Worm (Caenorhabditis elegans): ENCODE measurements around the gene fbxa-169.

Gene fbxa-169

DNA sequence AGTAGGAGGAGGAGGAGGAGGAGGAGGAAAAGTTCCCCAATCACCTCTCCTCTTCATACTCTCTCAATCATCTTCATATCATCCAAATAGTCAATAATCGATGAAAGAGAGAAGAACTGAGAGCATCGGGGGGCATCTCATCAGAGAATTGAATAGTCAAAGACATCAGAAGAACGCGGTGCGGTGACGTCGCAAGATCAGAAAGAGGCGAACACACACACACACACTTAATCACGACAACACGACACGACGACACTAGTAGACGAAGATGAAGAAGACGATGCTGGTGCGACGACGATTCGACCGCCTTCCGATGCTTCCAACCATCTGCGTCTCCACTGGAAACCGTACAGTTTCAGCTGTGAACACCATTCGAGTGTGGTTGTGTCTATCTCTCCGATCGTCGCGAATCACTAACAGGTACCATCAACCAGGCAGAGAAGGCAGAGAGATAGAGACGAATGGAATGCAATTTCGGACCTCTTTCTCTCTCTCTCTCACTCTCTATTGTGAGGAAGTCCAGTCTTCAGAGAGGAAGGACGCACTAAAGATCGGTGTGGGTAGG is 30.3 kb downstream of the fbxa-169 start:
- peak; percentile 29 for TF ChIP-seq lin-40 (tag; optimal IDR thresholded peaks at IDR 0.05)
- TF ChIP-seq snpc-3.4 (tag; optimal IDR thresholded peaks at IDR 0.05) = no peak
- TF ChIP-seq sptf-2 (GFP tag; optimal IDR thresholded peaks at IDR 0.05) = no peak
- TF ChIP-seq pbrm-1 (GFP tag; IDR thresholded peaks at IDR 0.05) = no peak
- no peak for TF ChIP-seq madf-6 (GFP tag; IDR thresholded peaks at IDR 0.05)
- peak; percentile 22; the same call in 1 of the 2 replicates for TF ChIP-seq hmg-1.2 (GFP tag; IDR thresholded peaks at IDR 0.05)
- 0 out of 2 replicates have a peak, but pooled peaks have one; percentile 12 for TF ChIP-seq C06A6.2 (GFP tag; conservative IDR thresholded peaks at IDR 0.05)
- 0 out of 2 replicates have a peak, but pooled peaks have one; percentile 29 for TF ChIP-seq lin-26 (GFP tag; IDR thresholded peaks at IDR 0.05)
- no peak for TF ChIP-seq B0261.1 (tag; optimal IDR thresholded peaks at IDR 0.05)
- peak; percentile 66 for TF ChIP-seq ztf-26 (tag; optimal IDR thresholded peaks at IDR 0.05)
- no peak for TF ChIP-seq lag-1 (GFP tag; IDR thresholded peaks at IDR 0.05)
- peak; percentile 15; the same call in 1 of the 2 replicates for TF ChIP-seq zfh-2 (GFP tag; conservative IDR thresholded peaks at IDR 0.05)
- no peak for TF ChIP-seq D2030.7 (GFP tag; IDR thresholded peaks at IDR 0.05)
- TF ChIP-seq somi-1 (GFP tag; optimal IDR thresholded peaks at IDR 0.05) = peak; percentile 40

ce11 chrII:13679775-13680320 is 31.5 kb downstream of the fbxa-169 start:
- TF ChIP-seq athp-1 (tag; optimal IDR thresholded peaks at IDR 0.05) (no peak), T26A5.8 (tag; optimal IDR thresholded peaks at IDR 0.05) (no peak), lin-40 (tag; optimal IDR thresholded peaks at IDR 0.05) (peak; percentile 33), K11D2.4 (GFP tag; IDR thresholded peaks at IDR 0.05) (no peak), aptf-3 (GFP tag; IDR thresholded peaks at IDR 0.05) (no peak), F33H1.4 (GFP tag; IDR thresholded peaks at IDR 0.05) (no peak), lin-35 (GFP tag; optimal IDR thresholded peaks at IDR 0.05) (no peak), ets-4 (GFP tag; optimal IDR thresholded peaks at IDR 0.05) (no peak), Y79H2A.3 (GFP tag; conservative IDR thresholded peaks at IDR 0.05) (no peak), ztf-26 (tag; optimal IDR thresholded peaks at IDR 0.05) (peak; percentile 24)

- TF ChIP-seq snpc-3.4 (tag; optimal IDR thresholded peaks at IDR 0.05) (no peak), somi-1 (GFP tag; optimal IDR thresholded peaks at IDR 0.05) (peak; percentile 21), zim-3 (tag; optimal IDR thresholded peaks at IDR 0.05) (no peak), mel-28 (tag; optimal IDR thresholded peaks at IDR 0.05; ENCODE audit: borderline replicate concordance) (no peak), ceh-40 (GFP tag; IDR thresholded peaks at IDR 0.05) (no peak), Y67H2A.10 (GFP tag; conservative IDR thresholded peaks at IDR 0.05) (no peak), lin-26 (GFP tag; IDR thresholded peaks at IDR 0.05) (0 out of 2 replicates have a peak, but pooled peaks have one; percentile 41), ceh-27 (GFP tag; optimal IDR thresholded peaks at IDR 0.05) (peak; percentile 7), lin-40 (tag; optimal IDR thresholded peaks at IDR 0.05) (peak; percentile 49), ztf-26 (tag; optimal IDR thresholded peaks at IDR 0.05) (peak; percentile 40), egl-44 (GFP tag; IDR thresholded peaks at IDR 0.05) (no peak), nhr-120 (GFP tag; IDR thresholded peaks at IDR 0.05) (no peak), B0336.3 (GFP tag; IDR thresholded peaks at IDR 0.05) (no peak), ztf-22 (GFP tag; optimal IDR thresholded peaks at IDR 0.05) (no peak), cebp-2 (GFP tag; IDR thresholded peaks at IDR 0.05) (no peak), C17E4.6 (GFP tag; IDR thresholded peaks at IDR 0.05) (no peak), K12H6.12 (tag; optimal IDR thresholded peaks at IDR 0.05) (no peak), ccch-3 (GFP tag; optimal IDR thresholded peaks at IDR 0.05) (no peak), ztf-28 (GFP tag; IDR thresholded peaks at IDR 0.05) (no peak), dpff-1 (tag; optimal IDR thresholded peaks at IDR 0.05) (no peak), hsf-1 (GFP tag; IDR thresholded peaks at IDR 0.05) (no peak), chd-7 (tag; optimal IDR thresholded peaks at IDR 0.05) (no peak), lir-1 (GFP tag; conservative IDR thresholded peaks at IDR 0.05) (no peak), egrh-3 (GFP tag; IDR thresholded peaks at IDR 0.05) (no peak)
These were observed 32.7 kb downstream of the fbxa-169 start for ce11 chrII:13681063-13681462.
